Fruit fly (Drosophila melanogaster) whole organism, embryonic: Measurements from ENCODE around the gene CG15337.
A peak's percentile ranks its signal among the peaks of the same experiment; 100 is the strongest.

Experiments
- Ada2b ChIP-seq: fragments of 200-800 bp; sonication (Bioruptor generic); IDR thresholded peaks from 2 replicates; pipeline ENCODE4 v1.3.6; 2022; ENCODE audit warnings: missing biosample characterization, missing genetic modification characterization
- CG12104 ChIP-seq: fragments of 200-800 bp; sonication (Bioruptor generic); optimal IDR thresholded peaks from 3 replicates; lab custom pipeline; 2016; ENCODE audit warnings: missing biosample characterization, missing genetic modification characterization
- CG12659 ChIP-seq: fragments of 200-800 bp; sonication (Bioruptor generic); optimal IDR thresholded peaks from 3 replicates; lab custom pipeline; 2017; ENCODE audit warnings: mild to moderate bottlenecking, missing biosample characterization, missing genetic modification reagents, missing genetic modification characterization
- CG13123 ChIP-seq: fragments of 200-800 bp; sonication (Bioruptor generic); optimal IDR thresholded peaks from 2 replicates; lab custom pipeline; 2016; ENCODE audit warnings: missing biosample characterization, missing genetic modification characterization
- CG13775 ChIP-seq: fragments of 200-800 bp; sonication (Bioruptor generic); optimal IDR thresholded peaks from 3 replicates; lab custom pipeline; 2017; ENCODE audit warnings: missing biosample characterization, mild to moderate bottlenecking, missing genetic modification characterization
- CG14710 ChIP-seq: fragments of 200-800 bp; sonication (Bioruptor generic); optimal IDR thresholded peaks from 3 replicates; lab custom pipeline; 2019; ENCODE audit warnings: missing biosample characterization, mild to moderate bottlenecking, missing genetic modification characterization, moderate library complexity
- CG1603 ChIP-seq: fragments of 200-800 bp; sonication (Bioruptor generic); optimal IDR thresholded peaks from 2 replicates; lab custom pipeline; 2019; ENCODE audit warnings: missing biosample characterization, mild to moderate bottlenecking, missing genetic modification characterization, moderate library complexity
- CG17568 ChIP-seq: fragments of 200-800 bp; sonication (Bioruptor generic); optimal IDR thresholded peaks from 2 replicates; lab custom pipeline; 2018; ENCODE audit warnings: missing biosample characterization, mild to moderate bottlenecking, missing genetic modification characterization, moderate library complexity
- CG17829 ChIP-seq: fragments of 200-800 bp; optimal IDR thresholded peaks from 2 replicates; lab custom pipeline; 2019; ENCODE audit warnings: missing biosample characterization, mild to moderate bottlenecking, missing genetic modification characterization, moderate library complexity
- CG18619 ChIP-seq: fragments of 200-800 bp; sonication (Bioruptor generic); optimal IDR thresholded peaks from 3 replicates; lab custom pipeline; 2017; ENCODE audit warnings: missing biosample characterization, mild to moderate bottlenecking, missing genetic modification characterization
- CG3847 ChIP-seq: fragments of 200-800 bp; sonication (Bioruptor generic); IDR thresholded peaks from 2 replicates; pipeline ENCODE4 v1.3.6; 2022; ENCODE audit warnings: missing biosample characterization, missing genetic modification characterization
- CG43689 ChIP-seq: fragments of 200-800 bp; sonication (Bioruptor generic); IDR thresholded peaks from 2 replicates; pipeline ENCODE4 v1.3.6; 2022; ENCODE audit warnings: missing biosample characterization, missing genetic modification characterization
- CG5245 ChIP-seq: fragments of 200-800 bp; sonication (Bioruptor generic); optimal IDR thresholded peaks from 3 replicates; lab custom pipeline; 2016; ENCODE audit warnings: missing biosample characterization, missing genetic modification characterization
- CG5953 ChIP-seq: fragments of 200-800 bp; sonication (Bioruptor generic); IDR thresholded peaks from 2 replicates; pipeline ENCODE4 v1.3.6; 2022; ENCODE audit warnings: missing biosample characterization, missing genetic modification characterization
- CG6254 ChIP-seq: fragments of 200-800 bp; sonication (Bioruptor generic); optimal IDR thresholded peaks from 3 replicates; lab custom pipeline; 2017; ENCODE audit warnings: mild to moderate bottlenecking, missing biosample characterization, missing genetic modification reagents, missing genetic modification characterization
- CG6813 ChIP-seq: fragments of 200-800 bp; sonication (Bioruptor generic); optimal IDR thresholded peaks from 2 replicates; lab custom pipeline; 2017; ENCODE audit warnings: missing biosample characterization, missing genetic modification characterization, mild to moderate bottlenecking, moderate library complexity, missing genetic modification reagents
- CG7271 ChIP-seq: fragments of 200-800 bp; sonication (Bioruptor generic); optimal IDR thresholded peaks from 2 replicates; lab custom pipeline; 2018; ENCODE audit warnings: missing biosample characterization, mild to moderate bottlenecking, missing genetic modification characterization, moderate library complexity
- CG7745 ChIP-seq: fragments of 200-800 bp; sonication (Bioruptor generic); optimal IDR thresholded peaks from 2 replicates; lab custom pipeline; 2018; ENCODE audit warnings: missing biosample characterization, mild to moderate bottlenecking, missing genetic modification characterization, moderate library complexity
- CG7786 ChIP-seq: fragments of 200-800 bp; sonication (Bioruptor generic); optimal IDR thresholded peaks from 2 replicates; lab custom pipeline; 2016; ENCODE audit warnings: missing biosample characterization, missing genetic modification characterization
- CG9932 ChIP-seq: fragments of 200-800 bp; sonication (Bioruptor generic); IDR thresholded peaks from 2 replicates; pipeline ENCODE4 v1.3.6; 2022; ENCODE audit warnings: missing biosample characterization, missing genetic modification characterization
- D19A ChIP-seq: fragments of 200-800 bp; optimal IDR thresholded peaks from 3 replicates; lab custom pipeline; 2019; ENCODE audit warnings: missing biosample characterization, mild to moderate bottlenecking, missing genetic modification characterization, moderate library complexity
- Deaf1 ChIP-seq: fragments of 200-800 bp; optimal IDR thresholded peaks from 3 replicates; lab custom pipeline; 2019; ENCODE audit warnings: missing biosample characterization, mild to moderate bottlenecking, missing genetic modification characterization, moderate library complexity
- Dip3 ChIP-seq: fragments of 200-800 bp; sonication (Bioruptor generic); optimal IDR thresholded peaks from 3 replicates; lab custom pipeline; 2016; ENCODE audit warnings: missing biosample characterization, missing genetic modification characterization
- Dp ChIP-seq: fragments of 200-800 bp; sonication (Bioruptor generic); optimal IDR thresholded peaks from 2 replicates; lab custom pipeline; 2018; ENCODE audit warnings: missing biosample characterization, mild to moderate bottlenecking, missing genetic modification characterization, moderate library complexity
- Drgx ChIP-seq: fragments of 200-800 bp; sonication (Bioruptor generic); IDR thresholded peaks from 2 replicates; pipeline ENCODE4 v1.3.6; 2022; ENCODE audit warnings: missing biosample characterization, missing genetic modification characterization
- Elba2 ChIP-seq: fragments of 200-800 bp; sonication (Bioruptor generic); optimal IDR thresholded peaks from 3 replicates; lab custom pipeline; 2016; ENCODE audit warnings: missing biosample characterization, missing genetic modification characterization
- GATAe ChIP-seq: fragments of 200-800 bp; sonication (Bioruptor generic); conservative IDR thresholded peaks from 2 replicates; pipeline ENCODE4 v1.3.6; 2022; ENCODE audit warnings: missing biosample characterization, missing genetic modification characterization
- HmgD ChIP-seq: fragments of 200-800 bp; sonication (Bioruptor generic); optimal IDR thresholded peaks from 3 replicates; lab custom pipeline; 2016; ENCODE audit warnings: missing biosample characterization, missing genetic modification characterization
- Hsf ChIP-seq: fragments of 200-800 bp; sonication (Bioruptor generic); optimal IDR thresholded peaks from 3 replicates; lab custom pipeline; 2016; ENCODE audit warnings: missing biosample characterization, missing genetic modification characterization
- NC2β ChIP-seq: fragments of 200-800 bp; sonication (Bioruptor generic); optimal IDR thresholded peaks from 2 replicates; lab custom pipeline; 2016; ENCODE audit warnings: missing biosample characterization, missing genetic modification characterization
- Neu2 ChIP-seq: fragments of 200-800 bp; sonication (Bioruptor generic); optimal IDR thresholded peaks from 3 replicates; lab custom pipeline; 2016; ENCODE audit warnings: missing biosample characterization, missing genetic modification characterization, borderline replicate concordance
- Oli ChIP-seq: fragments of 200-800 bp; sonication (Bioruptor generic); optimal IDR thresholded peaks from 2 replicates; lab custom pipeline; 2018; ENCODE audit warnings: missing biosample characterization, mild to moderate bottlenecking, missing genetic modification characterization, moderate library complexity
- Scr ChIP-seq: fragments of 200-800 bp; sonication (Bioruptor generic); IDR thresholded peaks from 2 replicates; pipeline ENCODE4 v1.3.6; 2022; ENCODE audit warnings: missing biosample characterization, missing genetic modification characterization; ENCODE audit not compliant: partially characterized antibody
- Spps ChIP-seq: fragments of 200-800 bp; sonication (Bioruptor generic); optimal IDR thresholded peaks from 2 replicates; lab custom pipeline; 2018; ENCODE audit warnings: missing biosample characterization, mild to moderate bottlenecking, missing genetic modification characterization
- Ssrp ChIP-seq: fragments of 200-800 bp; sonication (Bioruptor generic); optimal IDR thresholded peaks from 2 replicates; lab custom pipeline; 2018; ENCODE audit warnings: missing biosample characterization, mild to moderate bottlenecking, missing genetic modification characterization, moderate library complexity
- ara ChIP-seq: fragments of 200-800 bp; sonication (Bioruptor generic); IDR thresholded peaks from 2 replicates; pipeline ENCODE4 v1.3.6; 2022; ENCODE audit warnings: missing biosample characterization, missing genetic modification characterization
- cas ChIP-seq: fragments of 200-800 bp; sonication (Bioruptor generic); IDR thresholded peaks from 2 replicates; pipeline ENCODE4 v1.3.6; 2022; ENCODE audit warnings: missing biosample characterization, missing genetic modification characterization
- da ChIP-seq: fragments of 200-800 bp; sonication (Bioruptor generic); optimal IDR thresholded peaks from 2 replicates; lab custom pipeline; 2016; ENCODE audit warnings: missing biosample characterization, missing genetic modification characterization
- exex ChIP-seq: fragments of 200-800 bp; sonication (Bioruptor generic); optimal IDR thresholded peaks from 4 replicates; lab custom pipeline; 2018; ENCODE audit warnings: missing biosample characterization, mild to moderate bottlenecking, missing genetic modification characterization, moderate library complexity
- fd64A ChIP-seq: fragments of 200-800 bp; sonication (Bioruptor generic); optimal IDR thresholded peaks from 3 replicates; lab custom pipeline; 2018; ENCODE audit warnings: missing biosample characterization, mild to moderate bottlenecking, missing genetic modification characterization
- ind ChIP-seq: fragments of 200-800 bp; sonication (Bioruptor generic); optimal IDR thresholded peaks from 3 replicates; lab custom pipeline; 2016; ENCODE audit warnings: missing biosample characterization, missing genetic modification characterization
- lab ChIP-seq: fragments of 200-800 bp; sonication (Bioruptor generic); optimal IDR thresholded peaks from 3 replicates; lab custom pipeline; 2017; ENCODE audit warnings: missing biosample characterization, missing genetic modification characterization, mild to moderate bottlenecking, moderate library complexity, missing genetic modification reagents
- maf-S ChIP-seq: fragments of 200-800 bp; sonication (Bioruptor generic); optimal IDR thresholded peaks from 2 replicates; lab custom pipeline; 2016; ENCODE audit warnings: missing biosample characterization, missing genetic modification characterization
- ranshi ChIP-seq: fragments of 200-800 bp; sonication (Bioruptor generic); IDR thresholded peaks from 2 replicates; pipeline ENCODE4 v1.3.6; 2022; ENCODE audit warnings: missing biosample characterization, missing genetic modification characterization
- sd ChIP-seq: fragments of 200-800 bp; sonication (Bioruptor generic); optimal IDR thresholded peaks from 3 replicates; lab custom pipeline; 2018; ENCODE audit warnings: missing biosample characterization, mild to moderate bottlenecking, missing genetic modification characterization, moderate library complexity
- sens ChIP-seq: fragments of 200-800 bp; sonication (Bioruptor generic); peaks from one replicate; lab custom pipeline; 2016; ENCODE audit warnings: missing biosample characterization, missing genetic modification characterization
- tin ChIP-seq: fragments of 200-800 bp; sonication (Bioruptor generic); optimal IDR thresholded peaks from 3 replicates; lab custom pipeline; 2016; ENCODE audit warnings: missing biosample characterization, missing genetic modification characterization
- toy ChIP-seq: fragments of 200-800 bp; sonication (Bioruptor generic); IDR thresholded peaks from 2 replicates; pipeline ENCODE4 v1.3.6; 2022; ENCODE audit warnings: missing biosample characterization, missing genetic modification characterization
- trem ChIP-seq: fragments of 200-800 bp; optimal IDR thresholded peaks from 3 replicates; lab custom pipeline; 2019; ENCODE audit warnings: missing biosample characterization, mild to moderate bottlenecking, missing genetic modification characterization, moderate library complexity
- usp ChIP-seq: fragments of >200 bp; optimal IDR thresholded peaks from 2 replicates; lab custom pipeline; 2017; ENCODE audit warnings: missing biosample characterization, missing genetic modification characterization

Gene CG15337

DNA sequence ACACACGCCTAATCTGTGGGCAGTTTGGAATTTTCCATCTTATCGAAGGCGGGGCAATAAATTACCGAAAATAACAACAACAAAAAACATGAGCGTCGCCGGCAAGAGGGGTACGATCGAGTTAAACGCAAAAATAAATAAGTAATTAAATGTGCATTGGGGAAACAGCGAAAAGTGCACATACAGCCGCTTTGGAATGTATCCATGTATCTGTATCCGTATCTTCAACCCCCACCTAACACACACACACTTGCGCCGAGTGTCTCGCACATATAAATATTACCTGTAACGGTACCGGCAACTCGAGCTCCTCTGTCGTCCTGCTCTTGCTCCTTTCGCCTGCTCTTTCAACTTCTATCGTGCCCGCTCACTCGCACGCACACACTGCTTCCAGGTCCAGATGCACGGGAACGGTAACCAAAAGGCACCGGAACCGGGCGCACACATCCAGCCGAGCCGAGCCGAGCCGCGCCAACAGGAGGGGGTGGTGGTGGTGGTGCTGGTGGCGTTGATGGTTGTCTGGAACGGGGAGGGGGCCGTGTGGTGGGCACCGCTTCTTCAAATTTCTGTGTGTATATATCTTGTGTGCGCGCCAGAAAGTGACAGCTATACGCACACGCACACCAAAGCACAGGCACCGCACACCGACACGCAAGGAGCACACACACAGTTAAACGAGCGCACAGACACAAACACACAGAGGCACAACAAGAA is 18.3 kb upstream of the CG15337 start (continued):
- TF ChIP-seq sd (tag; lab: Kevin White, UChicago): peak; percentile 87
- TF ChIP-seq maf-S (GFP tag; lab: Kevin White, UChicago): no peak
- no peak for TF ChIP-seq CG43689 (GFP tag; lab: Robert Waterston, UW)
- TF ChIP-seq CG13775 (GFP tag; lab: Kevin White, UChicago): peak; percentile 27
- TF ChIP-seq ara (GFP tag; lab: Robert Waterston, UW): no peak
- TF ChIP-seq Spps: no peak
- TF ChIP-seq D19A: no peak
- TF ChIP-seq CG7745: no peak
- no peak for TF ChIP-seq Elba2 (GFP tag; lab: Kevin White, UChicago)
- no peak for TF ChIP-seq CG3847 (GFP tag; lab: Robert Waterston, UW)
- TF ChIP-seq Deaf1: peak; percentile 90
- TF ChIP-seq ranshi (GFP tag; lab: Robert Waterston, UW): peak; percentile 14; the same call in 1 of the 2 replicates
- TF ChIP-seq CG5953 (GFP tag; lab: Robert Waterston, UW): no peak
- peak; percentile 28 for TF ChIP-seq Dip3
- peak; percentile 10 for TF ChIP-seq ind (GFP tag; lab: Kevin White, UChicago)
- TF ChIP-seq cas (GFP tag; lab: Robert Waterston, UW): no peak
- no peak for TF ChIP-seq CG14710 (tag; lab: Kevin White, UChicago)
- TF ChIP-seq CG5245 (GFP tag; lab: Kevin White, UChicago): no peak
- TF ChIP-seq CG18619 (GFP tag; lab: Kevin White, UChicago): peak; percentile 36
- TF ChIP-seq tin: no peak
- no peak for TF ChIP-seq trem (tag; lab: Kevin White, UChicago)
- no peak for TF ChIP-seq CG17568 (GFP tag; lab: Kevin White, UChicago)
- no peak for TF ChIP-seq CG7271 (tag; lab: Kevin White, UChicago)
- no peak for TF ChIP-seq exex (tag; lab: Kevin White, UChicago)
- TF ChIP-seq Drgx (GFP tag; lab: Robert Waterston, UW): peak; percentile 42; the same call in 1 of the 2 replicates
- TF ChIP-seq toy (GFP tag; lab: Robert Waterston, UW): no peak
- no peak for TF ChIP-seq usp
- no peak for TF ChIP-seq CG12104
- TF ChIP-seq CG9932: peak; percentile 37; the same call in 1 of the 2 replicates
- no peak for TF ChIP-seq Neu2 (GFP tag; lab: Kevin White, UChicago)
- TF ChIP-seq CG17829 (tag; lab: Kevin White, UChicago): no peak
- TF ChIP-seq Scr: peak; percentile 17; the same call in 1 of the 2 replicates
- peak; percentile 27 for TF ChIP-seq Hsf (GFP tag; lab: Kevin White, UChicago)
- TF ChIP-seq Oli (tag; lab: Kevin White, UChicago): peak; percentile 12
- peak; percentile 6 for TF ChIP-seq CG6813 (GFP tag; lab: Kevin White, UChicago)
- peak; percentile 11 for TF ChIP-seq HmgD
- TF ChIP-seq CG7786: peak; percentile 36
- TF ChIP-seq lab (GFP tag; lab: Kevin White, UChicago): peak; percentile 60
- TF ChIP-seq NC2β (GFP tag; lab: Kevin White, UChicago): no peak
- TF ChIP-seq CG1603 (tag; lab: Kevin White, UChicago): peak; percentile 37
- TF ChIP-seq da (GFP tag; lab: Kevin White, UChicago): no peak
- TF ChIP-seq CG12659: no peak
- TF ChIP-seq Ada2b (GFP tag; lab: Robert Waterston, UW): no peak
- TF ChIP-seq fd64A (GFP tag; lab: Kevin White, UChicago): no peak
- TF ChIP-seq Ssrp: no peak
- TF ChIP-seq CG6254: no peak
- TF ChIP-seq Dp (GFP tag; lab: Kevin White, UChicago): no peak
- no peak for TF ChIP-seq GATAe (GFP tag; lab: Robert Waterston, UW)
- no peak for TF ChIP-seq CG13123
- peak; percentile 92 for TF ChIP-seq sens (GFP tag; lab: Kevin White, UChicago)
